Fruit fly (Drosophila melanogaster) whole organism, adult: Measurements from ENCODE around the gene Mekk1.

ENCODE experiments used
- CG14711 ChIP-seq: fragments of 200-800 bp; sonication (Bioruptor generic); optimal IDR thresholded peaks from 2 replicates; lab custom pipeline; 2018; ENCODE audit warnings: missing biosample characterization, mild to moderate bottlenecking, missing genetic modification characterization, moderate library complexity
- cic ChIP-seq: fragments of 200-800 bp; sonication (Bioruptor generic); optimal IDR thresholded peaks from 2 replicates; lab custom pipeline; 2017; ENCODE audit warnings: missing biosample characterization, mild to moderate bottlenecking, missing genetic modification characterization, moderate library complexity
- pad ChIP-seq: fragments of 200-800 bp; sonication (Bioruptor generic); optimal IDR thresholded peaks from 3 replicates; lab custom pipeline; 2017; ENCODE audit warnings: missing biosample characterization, missing genetic modification characterization, mild to moderate bottlenecking, moderate library complexity, missing genetic modification reagents

- TF ChIP-seq CG14711 = no peak
- TF ChIP-seq pad = no peak
- no peak for TF ChIP-seq cic (GFP tag; lab: Kevin White, UChicago)
Measured at dm6 chr3R:18726334-18726733, 17.1 kb downstream of the Mekk1 start, which contains the start of gene CG7714.
